Worm (Caenorhabditis elegans) whole organism, late embryonic: ENCODE results near the gene C06E2.2.

Experiments used
- C08G9.2 ChIP-seq: sonication (generic microtip); optimal IDR thresholded peaks from 2 replicates; lab custom pipeline; 2016; ENCODE audit warnings: mild to moderate bottlenecking, missing genetic modification characterization, moderate library complexity, missing compliant biosample characterization
- T23F11.4 ChIP-seq: fragments of 200-800 bp; sonication (Bioruptor generic); optimal IDR thresholded peaks from 2 replicates; lab custom pipeline; 2018; ENCODE audit warnings: mild to moderate bottlenecking, missing genetic modification characterization, missing compliant biosample characterization
- ama-1 ChIP-seq: fragments of 150-350 bp; optimal IDR thresholded peaks from 2 replicates; lab custom pipeline; 2014
- ceh-9 ChIP-seq: sonication (generic microtip); optimal IDR thresholded peaks from 2 replicates; lab custom pipeline; 2016; ENCODE audit warnings: mild to moderate bottlenecking, missing genetic modification characterization, inconsistent platforms, missing compliant biosample characterization
- elt-2 ChIP-seq: sonication (generic microtip); optimal IDR thresholded peaks from 2 replicates; lab custom pipeline; 2016; ENCODE audit warnings: missing genetic modification reagents, missing genetic modification characterization, missing compliant biosample characterization
- lim-6 ChIP-seq: sonication (generic microtip); optimal IDR thresholded peaks from 2 replicates; lab custom pipeline; 2016; ENCODE audit warnings: missing genetic modification characterization, missing compliant biosample characterization
- nhr-11 ChIP-seq: fragments of 150-350 bp; optimal IDR thresholded peaks from 2 replicates; lab custom pipeline; 2014; ENCODE audit warnings: missing biosample characterization, missing genetic modification characterization
- nhr-232 ChIP-seq: sonication (generic microtip); optimal IDR thresholded peaks from 2 replicates; lab custom pipeline; 2016; ENCODE audit warnings: missing genetic modification characterization, missing compliant biosample characterization
- pag-3 ChIP-seq: sonication (generic microtip); optimal IDR thresholded peaks from 2 replicates; lab custom pipeline; 2016; ENCODE audit warnings: missing compliant biosample characterization, missing genetic modification characterization, borderline replicate concordance
- unc-86 ChIP-seq: sonication (generic microtip); optimal IDR thresholded peaks from 2 replicates; lab custom pipeline; 2016; ENCODE audit warnings: missing genetic modification characterization, missing compliant biosample characterization

DNA sequence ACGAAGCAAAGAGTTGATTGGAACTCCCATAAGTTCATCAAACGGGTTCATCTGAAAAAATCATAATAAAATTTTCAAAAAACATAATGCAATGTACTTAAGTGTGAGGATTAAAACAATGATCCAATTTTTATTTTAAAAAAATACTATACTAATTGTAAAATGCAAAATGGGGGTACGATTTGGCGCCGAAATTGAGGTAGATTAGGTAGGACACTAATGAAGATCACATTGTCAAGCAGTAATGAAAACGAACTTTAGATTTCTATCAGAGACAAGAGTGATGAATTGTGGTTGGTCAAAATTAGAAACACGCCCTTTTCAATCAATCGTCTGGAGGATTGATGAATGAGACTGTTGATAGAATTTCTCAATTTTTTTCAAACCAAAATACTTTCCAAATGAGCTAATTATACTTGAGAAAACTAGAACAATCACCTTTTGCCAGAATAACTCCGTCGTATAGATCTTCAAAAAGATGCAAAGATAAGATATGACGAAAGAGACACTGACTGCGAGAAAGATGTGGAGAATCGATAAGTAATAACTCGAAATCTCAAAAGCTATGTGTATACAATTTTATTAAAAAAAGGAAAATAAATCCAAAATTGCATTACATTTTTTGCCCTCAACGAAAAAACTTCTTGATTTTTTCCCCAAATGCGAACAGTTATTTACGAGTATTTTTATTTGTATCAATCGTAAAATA is 21.4 kb upstream of the C06E2.2 start, which contains the start of gene C06E2.5:
- TF ChIP-seq nhr-11 (tag; lab: Kevin White, UChicago) (no peak), C08G9.2 (tag; lab: Kevin White, UChicago) (no peak), unc-86 (tag; lab: Kevin White, UChicago) (no peak), pag-3 (tag; lab: Kevin White, UChicago) (no peak), elt-2 (tag; lab: Kevin White, UChicago) (no peak), ceh-9 (tag; lab: Kevin White, UChicago) (no peak), T23F11.4 (GFP tag; lab: Kevin White, UChicago) (no peak), nhr-232 (tag; lab: Kevin White, UChicago) (no peak), lim-6 (no peak), ama-1 (lab: Kevin White, UChicago) (no peak)
